Fruit fly (Drosophila melanogaster) whole organism, adult: Measurements from ENCODE around the gene H2.0.

Experiments used
- CG11617 ChIP-seq: fragments of 200-800 bp; sonication (Bioruptor generic); optimal IDR thresholded peaks from 2 replicates; lab custom pipeline; 2017; ENCODE audit warnings: mild to moderate bottlenecking, missing biosample characterization, missing genetic modification reagents, missing genetic modification characterization
- CG12768 ChIP-seq: fragments of 200-800 bp; sonication (Bioruptor generic); optimal IDR thresholded peaks from 2 replicates; lab custom pipeline; 2017; ENCODE audit warnings: missing biosample characterization, missing genetic modification characterization, mild to moderate bottlenecking, moderate library complexity, missing genetic modification reagents
- CG14711 ChIP-seq: fragments of 200-800 bp; sonication (Bioruptor generic); optimal IDR thresholded peaks from 2 replicates; lab custom pipeline; 2018; ENCODE audit warnings: missing biosample characterization, mild to moderate bottlenecking, missing genetic modification characterization, moderate library complexity
- CG1620 ChIP-seq: fragments of 200-800 bp; sonication (Bioruptor generic); optimal IDR thresholded peaks from 2 replicates; lab custom pipeline; 2016; ENCODE audit warnings: missing biosample characterization, missing genetic modification characterization
- CG33017 ChIP-seq: fragments of 200-800 bp; sonication (Bioruptor generic); optimal IDR thresholded peaks from 2 replicates; lab custom pipeline; 2018; ENCODE audit warnings: missing biosample characterization, mild to moderate bottlenecking, missing genetic modification characterization, moderate library complexity
- CG5204 ChIP-seq: fragments of 200-800 bp; sonication (Bioruptor generic); optimal IDR thresholded peaks from 2 replicates; lab custom pipeline; 2016; ENCODE audit warnings: missing biosample characterization, missing genetic modification characterization
- CG7045 ChIP-seq: fragments of 200-800 bp; sonication (Bioruptor generic); optimal IDR thresholded peaks from 2 replicates; lab custom pipeline; 2017; ENCODE audit warnings: missing biosample characterization, mild to moderate bottlenecking, missing genetic modification characterization
- CG7101 ChIP-seq: fragments of 200-800 bp; sonication (Bioruptor generic); optimal IDR thresholded peaks from 2 replicates; lab custom pipeline; 2018; ENCODE audit warnings: missing biosample characterization, mild to moderate bottlenecking, missing genetic modification characterization, moderate library complexity
- Clk ChIP-seq: fragments of 200-800 bp; sonication (Bioruptor generic); optimal IDR thresholded peaks from 2 replicates; lab custom pipeline; 2017; ENCODE audit warnings: missing biosample characterization, missing genetic modification characterization
- Crg-1 ChIP-seq: fragments of 200-800 bp; sonication (Bioruptor generic); optimal IDR thresholded peaks from 2 replicates; lab custom pipeline; 2016; ENCODE audit warnings: missing biosample characterization, missing genetic modification characterization
- Hr96 ChIP-seq: fragments of 200-800 bp; sonication (Bioruptor generic); optimal IDR thresholded peaks from 2 replicates; lab custom pipeline; 2016; ENCODE audit warnings: missing biosample characterization, missing genetic modification characterization
- Mnt ChIP-seq: fragments of 200-800 bp; sonication (Bioruptor generic); optimal IDR thresholded peaks from 2 replicates; lab custom pipeline; 2016; ENCODE audit warnings: missing biosample characterization, mild to moderate bottlenecking, missing genetic modification characterization
- bab1 ChIP-seq: fragments of 200-800 bp; sonication (Bioruptor generic); optimal IDR thresholded peaks from 3 replicates; lab custom pipeline; 2019; ENCODE audit warnings: missing biosample characterization, mild to moderate bottlenecking, missing genetic modification characterization, moderate library complexity
- cic ChIP-seq: fragments of 200-800 bp; sonication (Bioruptor generic); optimal IDR thresholded peaks from 2 replicates; lab custom pipeline; 2017; ENCODE audit warnings: missing biosample characterization, mild to moderate bottlenecking, missing genetic modification characterization, moderate library complexity
- cnc ChIP-seq, 2 experiments: fragments of >200 bp; optimal IDR thresholded peaks; 2 replicates each; lab custom pipeline; 2017
- kay ChIP-seq: fragments of 200-800 bp; sonication (Bioruptor generic); peaks from one replicate; lab custom pipeline; 2016; ENCODE audit warnings: missing biosample characterization, missing genetic modification characterization, borderline replicate concordance
- ovo ChIP-seq: fragments of 200-800 bp; sonication (Bioruptor generic); optimal IDR thresholded peaks from 2 replicates; lab custom pipeline; 2016; ENCODE audit warnings: missing biosample characterization, missing genetic modification characterization
- pad ChIP-seq: fragments of 200-800 bp; sonication (Bioruptor generic); optimal IDR thresholded peaks from 3 replicates; lab custom pipeline; 2017; ENCODE audit warnings: missing biosample characterization, missing genetic modification characterization, mild to moderate bottlenecking, moderate library complexity, missing genetic modification reagents
- tj ChIP-seq: fragments of 200-800 bp; sonication (Bioruptor generic); optimal IDR thresholded peaks from 3 replicates; lab custom pipeline; 2017; ENCODE audit warnings: missing biosample characterization, mild to moderate bottlenecking, missing genetic modification characterization, moderate library complexity
- toe ChIP-seq: fragments of 200-800 bp; sonication (Bioruptor generic); optimal IDR thresholded peaks from 2 replicates; lab custom pipeline; 2016; ENCODE audit warnings: missing biosample characterization, missing genetic modification characterization

H2.0 gene

dm6 chr2L:5979957-5980861 lies 39.0 kb downstream of the H2.0 start:
- TF ChIP-seq kay (GFP tag; lab: Kevin White, UChicago): peak; percentile 100
- TF ChIP-seq cnc (optimal IDR thresholded peaks at IDR 0.05; lab: Kevin White, UChicago): no peak
- TF ChIP-seq CG12768: peak; percentile 76
- no peak for TF ChIP-seq CG11617 (GFP tag; lab: Kevin White, UChicago)
- no peak for TF ChIP-seq CG5204 (GFP tag; lab: Kevin White, UChicago)
- TF ChIP-seq CG7045: no peak
- TF ChIP-seq pad: peak; percentile 91
- peak; percentile 27 for TF ChIP-seq CG33017 (tag; lab: Kevin White, UChicago)
- peak; percentile 34 for TF ChIP-seq CG14711 (tag; lab: Kevin White, UChicago)
- TF ChIP-seq Crg-1 (GFP tag; lab: Kevin White, UChicago): peak; percentile 8
- peak; percentile 5 for TF ChIP-seq cic (GFP tag; lab: Kevin White, UChicago)
- TF ChIP-seq bab1 (GFP tag; lab: Kevin White, UChicago): peak; percentile 78
- peak; percentile 46 for TF ChIP-seq Hr96 (GFP tag; lab: Kevin White, UChicago)
- TF ChIP-seq ovo (GFP tag; lab: Kevin White, UChicago): peak; percentile 88
- TF ChIP-seq tj (GFP tag; lab: Kevin White, UChicago): peak; percentile 23
- peak; percentile 68 for TF ChIP-seq Mnt
- TF ChIP-seq CG1620 (GFP tag; lab: Kevin White, UChicago): no peak
- no peak for TF ChIP-seq toe (GFP tag; lab: Kevin White, UChicago)
- peak; percentile 40 for TF ChIP-seq CG7101 (tag; lab: Kevin White, UChicago)
- TF ChIP-seq Clk (GFP tag; lab: Kevin White, UChicago): no peak

- TF ChIP-seq cnc (optimal IDR thresholded peaks at IDR 0.05; lab: Kevin White, UChicago) (no peak), Hr96 (GFP tag; lab: Kevin White, UChicago) (no peak), Crg-1 (GFP tag; lab: Kevin White, UChicago) (peak; percentile 17), Mnt (no peak)
These were observed 40.2 kb downstream of the H2.0 start for dm6 chr2L:5979055-5979399.

DNA sequence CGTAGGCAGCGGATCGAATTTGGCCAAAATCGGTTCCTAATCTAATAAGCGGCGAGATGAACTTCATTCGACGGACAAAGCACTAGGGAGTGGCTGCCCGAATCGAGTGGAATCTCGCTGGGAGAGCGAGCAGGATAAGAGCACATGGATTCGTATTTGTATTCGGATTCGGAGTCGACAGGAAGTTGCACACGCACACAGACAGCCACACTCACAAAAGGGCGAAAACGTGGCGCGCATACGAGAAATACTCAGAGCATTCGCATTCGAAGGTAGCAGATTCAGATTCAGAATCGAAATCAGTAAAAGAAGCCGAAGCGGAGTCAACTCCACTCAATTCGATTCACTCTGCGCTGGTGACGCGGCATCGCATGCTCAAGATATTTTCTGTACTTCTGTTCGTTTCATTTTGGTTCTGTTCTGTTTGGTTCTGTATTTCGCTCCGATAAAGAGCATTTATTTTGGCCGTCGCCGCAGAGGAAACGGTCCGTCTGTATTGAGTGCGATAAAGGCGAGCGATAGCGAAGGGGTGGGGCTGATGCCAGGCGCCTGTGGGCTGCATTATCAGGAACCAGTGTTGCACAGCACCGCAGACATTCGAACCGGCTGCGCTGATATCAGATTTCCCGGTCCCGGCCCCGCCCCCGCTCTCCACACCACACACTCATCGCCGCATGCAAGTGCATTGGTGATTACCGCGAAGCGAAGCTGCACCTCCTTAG lies 40.7 kb downstream of the H2.0 start:
- TF ChIP-seq Mnt: peak; percentile 58
- TF ChIP-seq CG33017 (tag; lab: Kevin White, UChicago): no peak
- no peak for TF ChIP-seq CG1620 (GFP tag; lab: Kevin White, UChicago)
- TF ChIP-seq bab1 (GFP tag; lab: Kevin White, UChicago): no peak
- peak; percentile 34 for TF ChIP-seq Crg-1 (GFP tag; lab: Kevin White, UChicago)
- peak; percentile 30 for TF ChIP-seq pad
- TF ChIP-seq CG12768: peak; percentile 70
- no peak for TF ChIP-seq Hr96 (GFP tag; lab: Kevin White, UChicago)
- peak; percentile 40 for TF ChIP-seq cic (GFP tag; lab: Kevin White, UChicago)
- TF ChIP-seq CG7101 (tag; lab: Kevin White, UChicago): no peak
- no peak for TF ChIP-seq CG14711 (tag; lab: Kevin White, UChicago)

- TF ChIP-seq tj (GFP tag; lab: Kevin White, UChicago) (no peak), kay (GFP tag; lab: Kevin White, UChicago) (peak; percentile 91)
These were observed 41.5 kb downstream of the H2.0 start for dm6 chr2L:5977729-5978078.

DNA sequence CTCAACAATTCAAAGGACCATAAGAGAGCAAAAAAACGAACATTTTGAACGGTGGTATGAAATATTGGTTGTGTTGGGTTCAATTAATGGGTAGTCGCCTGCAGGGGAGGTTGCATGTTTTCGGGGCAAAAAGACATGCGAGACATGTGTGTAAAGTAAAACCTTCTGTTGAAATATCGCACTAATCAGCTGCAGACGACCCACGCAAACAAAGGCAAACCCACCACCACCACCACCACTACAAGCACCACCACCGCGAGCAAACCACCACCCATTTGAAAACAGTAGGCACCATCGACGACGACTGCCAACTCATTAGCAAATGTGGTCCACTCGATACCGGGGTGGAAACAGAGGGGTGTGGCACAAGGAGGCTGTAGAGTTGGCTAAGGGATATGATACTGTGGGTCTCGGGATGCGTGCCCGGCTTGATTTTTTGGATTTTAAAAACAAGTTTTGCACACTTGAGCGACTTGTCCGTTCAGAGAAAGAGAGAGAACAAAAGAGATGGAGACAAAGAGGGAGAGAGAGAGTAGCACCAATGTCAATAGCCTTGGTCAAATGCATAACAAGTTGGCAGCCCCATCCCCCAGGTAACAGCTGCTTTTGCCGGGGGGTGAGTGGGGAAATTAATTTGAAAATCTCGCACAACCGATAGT lies 42.0 kb downstream of the H2.0 start:
- peak; percentile 4 for TF ChIP-seq CG1620 (GFP tag; lab: Kevin White, UChicago)
- TF ChIP-seq CG11617 (GFP tag; lab: Kevin White, UChicago): no peak
- TF ChIP-seq CG33017 (tag; lab: Kevin White, UChicago): no peak
- peak; percentile 47 for TF ChIP-seq pad
- no peak for TF ChIP-seq ovo (GFP tag; lab: Kevin White, UChicago)
- TF ChIP-seq CG12768: no peak
- peak; percentile 8 for TF ChIP-seq Crg-1 (GFP tag; lab: Kevin White, UChicago)
- peak; percentile 48 for TF ChIP-seq cic (GFP tag; lab: Kevin White, UChicago)
- no peak for TF ChIP-seq kay (GFP tag; lab: Kevin White, UChicago)

DNA sequence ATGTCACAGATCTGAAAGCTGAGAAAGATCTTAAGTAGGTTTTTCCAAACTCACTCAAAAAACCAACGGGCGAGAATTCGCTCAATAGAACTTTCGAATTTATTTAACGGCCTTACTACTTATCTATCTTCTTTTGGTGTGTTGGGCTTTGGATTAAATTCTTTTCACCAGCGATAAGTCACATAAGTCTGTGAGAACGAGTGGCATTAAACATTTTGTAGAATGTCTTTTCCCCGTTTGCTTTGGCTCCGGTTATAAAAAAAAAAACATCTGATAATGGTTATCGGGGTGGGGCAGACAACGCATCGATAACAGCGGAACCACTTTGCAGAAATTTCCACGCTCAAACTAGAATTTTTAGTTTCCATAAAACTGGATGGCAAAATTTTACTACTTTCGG lies 43.6 kb downstream of the H2.0 start:
- TF ChIP-seq CG7101 (tag; lab: Kevin White, UChicago) (no peak), CG33017 (tag; lab: Kevin White, UChicago) (no peak), Crg-1 (GFP tag; lab: Kevin White, UChicago) (no peak), CG12768 (no peak), pad (no peak), CG7045 (no peak), CG5204 (GFP tag; lab: Kevin White, UChicago) (no peak), bab1 (GFP tag; lab: Kevin White, UChicago) (no peak), Hr96 (GFP tag; lab: Kevin White, UChicago) (no peak), CG11617 (GFP tag; lab: Kevin White, UChicago) (no peak), cic (GFP tag; lab: Kevin White, UChicago) (no peak), cnc (optimal IDR thresholded peaks at IDR 0.05; lab: Kevin White, UChicago) (no peak), Mnt (no peak), kay (GFP tag; lab: Kevin White, UChicago) (no peak)
